Worm (Caenorhabditis elegans) whole organism, young adult: Measurements from ENCODE around the gene R05G6.4.

ENCODE experiments used
- B0336.3 ChIP-seq: fragments of 200-800 bp; sonication (Bioruptor generic); IDR thresholded peaks from 2 replicates; pipeline ENCODE4 v1.3.6; 2022; ENCODE audit warnings: missing genetic modification characterization, missing compliant biosample characterization
- C06A6.2 ChIP-seq: fragments of 200-800 bp; sonication (Bioruptor generic); conservative IDR thresholded peaks from 2 replicates; pipeline ENCODE4 v1.3.6; 2022; ENCODE audit warnings: missing genetic modification characterization, missing compliant biosample characterization
- C17E4.6 ChIP-seq: fragments of 200-800 bp; sonication (Bioruptor generic); IDR thresholded peaks from 2 replicates; pipeline ENCODE4 v1.3.6; 2022; ENCODE audit warnings: missing genetic modification reagents, missing genetic modification characterization, missing compliant biosample characterization
- F10E7.11 ChIP-seq: sonication (generic microtip); optimal IDR thresholded peaks from 2 replicates; lab custom pipeline; 2017; ENCODE audit warnings: mild to moderate bottlenecking, missing genetic modification characterization, moderate library complexity, missing compliant biosample characterization
- F22D6.2 ChIP-seq: sonication (generic microtip); optimal IDR thresholded peaks from 2 replicates; lab custom pipeline; 2016; ENCODE audit warnings: mild to moderate bottlenecking, missing genetic modification characterization, missing compliant biosample characterization
- F57A8.1 ChIP-seq: fragments of 200-800 bp; sonication (Bioruptor generic); optimal IDR thresholded peaks from 2 replicates; lab custom pipeline; 2018; ENCODE audit warnings: mild to moderate bottlenecking, missing genetic modification characterization, moderate library complexity, missing compliant biosample characterization
- F57C9.4 ChIP-seq: sonication (generic microtip); optimal IDR thresholded peaks from 2 replicates; lab custom pipeline; 2017; ENCODE audit warnings: mild to moderate bottlenecking, missing genetic modification characterization, missing compliant biosample characterization
- K12H6.12 ChIP-seq: fragments of 200-800 bp; sonication (Bioruptor generic); optimal IDR thresholded peaks from 2 replicates; lab custom pipeline; 2018; ENCODE audit warnings: mild to moderate bottlenecking, missing genetic modification characterization, missing compliant biosample characterization
- T07F8.4 ChIP-seq: sonication (generic microtip); optimal IDR thresholded peaks from 2 replicates; lab custom pipeline; 2016; ENCODE audit warnings: mild to moderate bottlenecking, missing genetic modification characterization, moderate library complexity, missing compliant biosample characterization
- Y67H2A.10 ChIP-seq: fragments of 200-800 bp; sonication (Bioruptor generic); conservative IDR thresholded peaks from 2 replicates; pipeline ENCODE4 v1.3.6; 2022; ENCODE audit warnings: missing genetic modification reagents, missing genetic modification characterization, missing compliant biosample characterization
- ama-1 ChIP-seq, 3 experiments: fragments of 150-350 bp in 1 of 3; sonication (generic microtip) in 2 of 3; optimal IDR thresholded peaks; 2 replicates each; lab custom pipeline; 2014 to 2018; ENCODE audit warnings: missing biosample characterization in 2 of 3, missing genetic modification characterization in 2 of 3, missing genetic modification reagents in 2 of 3
- athp-1 ChIP-seq: sonication (generic microtip); optimal IDR thresholded peaks from 2 replicates; lab custom pipeline; 2017; ENCODE audit warnings: mild to moderate bottlenecking, missing genetic modification characterization, missing compliant biosample characterization
- attf-6 ChIP-seq: fragments of 200-800 bp; sonication (Bioruptor generic); IDR thresholded peaks from 2 replicates; pipeline ENCODE4 v1.3.6; 2022; ENCODE audit warnings: missing genetic modification reagents, missing genetic modification characterization, missing compliant biosample characterization
- ceh-100 ChIP-seq: fragments of 200-800 bp; sonication (Bioruptor generic); IDR thresholded peaks from 2 replicates; pipeline ENCODE4 v1.3.6; 2022; ENCODE audit warnings: missing genetic modification reagents, missing genetic modification characterization, missing compliant biosample characterization
- dpff-1 ChIP-seq: sonication (generic microtip); optimal IDR thresholded peaks from 2 replicates; lab custom pipeline; 2017; ENCODE audit warnings: mild to moderate bottlenecking, missing genetic modification characterization, missing compliant biosample characterization
- dpl-1 ChIP-seq: fragments of 150-350 bp; optimal IDR thresholded peaks from 2 replicates; lab custom pipeline; 2014; ENCODE audit warnings: missing biosample characterization, missing genetic modification reagents, missing genetic modification characterization
- efl-1 ChIP-seq: fragments of 150-350 bp; optimal IDR thresholded peaks from 2 replicates; lab custom pipeline; 2014; ENCODE audit warnings: missing biosample characterization, missing genetic modification reagents, missing genetic modification characterization
- egl-18 ChIP-seq: fragments of 200-800 bp; sonication (Bioruptor generic); IDR thresholded peaks from 2 replicates; pipeline ENCODE4 v1.3.6; 2022; ENCODE audit warnings: missing genetic modification reagents, missing genetic modification characterization, missing compliant biosample characterization
- egl-44 ChIP-seq: fragments of 200-800 bp; sonication (Bioruptor generic); IDR thresholded peaks from 2 replicates; pipeline ENCODE4 v1.3.6; 2022; ENCODE audit warnings: missing genetic modification reagents, missing genetic modification characterization, missing compliant biosample characterization
- ekl-4 ChIP-seq: fragments of 200-800 bp; sonication (Bioruptor generic); IDR thresholded peaks from 2 replicates; pipeline ENCODE4 v1.3.6; 2022; ENCODE audit warnings: missing genetic modification reagents, missing genetic modification characterization, missing compliant biosample characterization
- him-1 ChIP-seq: sonication (generic microtip); optimal IDR thresholded peaks from 2 replicates; lab custom pipeline; 2016; ENCODE audit warnings: missing genotype, missing genetic modification reagents, missing genetic modification characterization, missing compliant biosample characterization
- hlh-12 ChIP-seq: sonication (generic microtip); optimal IDR thresholded peaks from 2 replicates; lab custom pipeline; 2016; ENCODE audit warnings: missing genetic modification characterization, missing compliant biosample characterization
- hmg-1.2 ChIP-seq: fragments of 200-800 bp; sonication (Bioruptor generic); IDR thresholded peaks from 2 replicates; pipeline ENCODE4 v1.3.6; 2022; ENCODE audit warnings: missing genetic modification reagents, missing genetic modification characterization, missing compliant biosample characterization
- lag-1 ChIP-seq: fragments of 200-800 bp; sonication (Bioruptor generic); IDR thresholded peaks from 2 replicates; pipeline ENCODE4 v1.3.6; 2022; ENCODE audit warnings: missing genetic modification reagents, missing genetic modification characterization, missing compliant biosample characterization
- let-607 ChIP-seq, 2 experiments: fragments of 200-800 bp in 1 of 2; sonication (Bioruptor generic) in 1 of 2; sonication (generic microtip) in 1 of 2; optimal IDR thresholded peaks; 2 replicates each; lab custom pipeline; 2016 to 2018; ENCODE audit warnings: mild to moderate bottlenecking in 2 of 2, missing compliant biosample characterization in 2 of 2, missing genetic modification characterization in 2 of 2, moderate library complexity in 2 of 2, missing genotype in 1 of 2
- madf-10 ChIP-seq: sonication (generic microtip); optimal IDR thresholded peaks from 2 replicates; lab custom pipeline; 2016; ENCODE audit warnings: mild to moderate bottlenecking, missing genetic modification characterization, missing compliant biosample characterization
- madf-3 ChIP-seq: fragments of 200-800 bp; sonication (Bioruptor generic); IDR thresholded peaks from 2 replicates; pipeline ENCODE4 v1.3.6; 2022; ENCODE audit warnings: missing genetic modification reagents, missing genetic modification characterization, missing compliant biosample characterization
- mel-28 ChIP-seq: sonication (generic microtip); optimal IDR thresholded peaks from 2 replicates; lab custom pipeline; 2016; ENCODE audit warnings: borderline replicate concordance, mild to moderate bottlenecking, missing genetic modification characterization, missing compliant biosample characterization
- mes-4 ChIP-seq: sonication (generic microtip); optimal IDR thresholded peaks from 2 replicates; lab custom pipeline; 2016; ENCODE audit warnings: missing genotype, missing genetic modification characterization, missing compliant biosample characterization
- nhr-120 ChIP-seq: fragments of 200-800 bp; sonication (Bioruptor generic); IDR thresholded peaks from 2 replicates; pipeline ENCODE4 v1.3.6; 2022; ENCODE audit warnings: missing genetic modification characterization, missing compliant biosample characterization
- nhr-27 ChIP-seq: fragments of 200-800 bp; sonication (Bioruptor generic); optimal IDR thresholded peaks from 2 replicates; lab custom pipeline; 2018; ENCODE audit warnings: mild to moderate bottlenecking, missing genetic modification characterization, moderate library complexity, missing compliant biosample characterization
- nhr-80 ChIP-seq: sonication (generic microtip); optimal IDR thresholded peaks from 2 replicates; lab custom pipeline; 2016; ENCODE audit warnings: missing genetic modification characterization, missing compliant biosample characterization
- pbrm-1 ChIP-seq: fragments of 200-800 bp; sonication (Bioruptor generic); IDR thresholded peaks from 2 replicates; pipeline ENCODE4 v1.3.6; 2022; ENCODE audit warnings: missing genetic modification reagents, missing genetic modification characterization, missing compliant biosample characterization
- rpc-1 ChIP-seq, 2 experiments: fragments of 150-350 bp in 1 of 2; sonication (generic microtip) in 1 of 2; optimal IDR thresholded peaks; 2 replicates each; lab custom pipeline; 2014 to 2018; ENCODE audit warnings: missing biosample characterization in 1 of 2, missing genetic modification characterization in 1 of 2, missing genetic modification reagents in 1 of 2, missing genotype in 1 of 2
- snpc-1.1 ChIP-seq: sonication (generic microtip); optimal IDR thresholded peaks from 2 replicates; lab custom pipeline; 2017; ENCODE audit warnings: missing genetic modification characterization, mild to moderate bottlenecking, missing compliant biosample characterization, antibody characterized with exemption, moderate library complexity, missing genotype, missing genetic modification reagents; ENCODE audit not compliant: insufficient read depth
- snpc-1.3 ChIP-seq: sonication (generic microtip); optimal IDR thresholded peaks from 2 replicates; lab custom pipeline; 2017; ENCODE audit warnings: missing genetic modification characterization, mild to moderate bottlenecking, missing compliant biosample characterization, antibody characterized with exemption, moderate library complexity, missing genotype, missing genetic modification reagents; ENCODE audit not compliant: insufficient read depth
- snpc-4 ChIP-seq, 5 experiments: fragments of 150-350 bp in 1 of 5; sonication (generic microtip) in 4 of 5; optimal IDR thresholded peaks; 2 replicates each; lab custom pipeline; 2014 to 2018; ENCODE audit warnings: missing genetic modification characterization in 5 of 5, missing biosample characterization in 3 of 5, antibody characterized with exemption in 2 of 5, mild to moderate bottlenecking in 2 of 5, missing compliant biosample characterization in 2 of 5, missing genotype in 2 of 5, moderate library complexity in 2 of 5, missing genetic modification reagents in 1 of 5
- sptf-2 ChIP-seq: fragments of 200-800 bp; sonication (Bioruptor generic); optimal IDR thresholded peaks from 2 replicates; lab custom pipeline; 2018; ENCODE audit warnings: mild to moderate bottlenecking, missing genetic modification characterization, missing compliant biosample characterization
- tbp1 ChIP-seq: fragments of 200-800 bp; sonication (Bioruptor generic); optimal IDR thresholded peaks from 2 replicates; lab custom pipeline; 2018; ENCODE audit warnings: mild to moderate bottlenecking, missing genetic modification characterization, missing compliant biosample characterization
- unc-130 ChIP-seq: sonication (generic microtip); optimal IDR thresholded peaks from 2 replicates; lab custom pipeline; 2016; ENCODE audit warnings: missing genetic modification reagents, missing genetic modification characterization, missing compliant biosample characterization
- zfh-2 ChIP-seq: fragments of 200-800 bp; sonication (Bioruptor generic); conservative IDR thresholded peaks from 2 replicates; pipeline ENCODE4 v1.3.6; 2022; ENCODE audit warnings: missing genetic modification reagents, missing genetic modification characterization, missing compliant biosample characterization
- ztf-28 ChIP-seq: fragments of 200-800 bp; sonication (Bioruptor generic); IDR thresholded peaks from 2 replicates; pipeline ENCODE4 v1.3.6; 2022; ENCODE audit warnings: missing genetic modification reagents, missing genetic modification characterization, missing compliant biosample characterization
- ztf-6 ChIP-seq: fragments of 200-800 bp; sonication (Bioruptor generic); IDR thresholded peaks from 2 replicates; pipeline ENCODE4 v1.3.6; 2022; ENCODE audit warnings: missing genetic modification reagents, missing genetic modification characterization, missing compliant biosample characterization

The R05G6.4 gene

DNA sequence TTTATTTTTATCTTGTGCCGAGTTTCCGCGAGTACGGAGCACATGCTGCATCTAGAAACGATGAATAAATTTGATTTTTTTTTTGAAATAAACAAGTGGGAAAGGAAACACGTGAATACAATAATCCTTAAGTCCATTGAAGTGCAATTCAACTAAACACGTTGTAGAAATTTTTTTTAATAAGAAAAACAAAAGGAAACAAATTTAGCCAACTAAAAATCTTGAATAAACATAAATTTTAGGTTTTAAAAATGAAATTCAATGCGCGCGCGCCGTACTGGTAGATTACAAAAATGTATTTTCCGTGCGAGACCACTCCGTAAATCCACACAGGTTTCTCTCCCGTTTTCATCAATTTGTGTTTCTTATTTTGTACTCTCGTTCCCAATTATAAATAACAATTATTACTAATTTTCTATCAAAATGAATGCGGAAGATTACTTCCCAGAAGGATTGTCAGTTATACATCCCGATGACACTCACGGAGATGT lies 39.8 kb upstream of the R05G6.4 start, which contains the start of the genes plk-3 and F55G1.6 (continued):
- TF ChIP-seq mes-4 (tag; lab: Kevin White, UChicago) (no peak), lag-1 (no peak), unc-130 (no peak), attf-6 (GFP tag; lab: Robert Waterston, UW) (no peak), F22D6.2 (no peak), zfh-2 (no peak), nhr-80 (tag; lab: Kevin White, UChicago) (no peak), C06A6.2 (GFP tag; lab: Robert Waterston, UW) (no peak), T07F8.4 (tag; lab: Kevin White, UChicago) (no peak), dpff-1 (no peak), ztf-6 (GFP tag; lab: Robert Waterston, UW) (no peak), let-607 (tag; optimal IDR thresholded peaks at IDR 0.05; lab: Kevin White, UChicago) (no peak), hlh-12 (tag; lab: Kevin White, UChicago) (no peak), madf-10 (no peak), C17E4.6 (no peak), K12H6.12 (tag; lab: Kevin White, UChicago) (no peak), snpc-1.3 (peak; percentile 20), F57A8.1 (no peak), him-1 (tag; lab: Kevin White, UChicago) (peak; percentile 11), tbp1 (GFP tag; lab: Kevin White, UChicago) (peak; percentile 10), egl-44 (no peak), ceh-100 (no peak), nhr-120 (GFP tag; lab: Robert Waterston, UW) (no peak), rpc-1 (optimal IDR thresholded peaks at IDR 0.05; lab: Kevin White, UChicago) (no peak), rpc-1 (tag; optimal IDR thresholded peaks at IDR 0.05; lab: Kevin White, UChicago) (no peak), nhr-27 (tag; lab: Kevin White, UChicago) (no peak), ztf-28 (GFP tag; lab: Robert Waterston, UW) (no peak)

ce11 chrIV:7474826-7475225 lies 38.2 kb upstream of the R05G6.4 start, which contains the start of gene slc-25A18.2:
TSS of gene slc-25A18.2 (plus strand) at chrIV:7475041.
- TF ChIP-seq athp-1 (tag; lab: Kevin White, UChicago): no peak
- TF ChIP-seq sptf-2 (GFP tag; lab: Kevin White, UChicago): no peak
- TF ChIP-seq dpff-1: no peak
- TF ChIP-seq snpc-4 (GFP tag; optimal IDR thresholded peaks at IDR 0.05; lab: Kevin White, UChicago): no peak
- no peak for TF ChIP-seq snpc-4 (tag; optimal IDR thresholded peaks at IDR 0.05; lab: Kevin White, UChicago)
- TF ChIP-seq mel-28 (tag; lab: Kevin White, UChicago): no peak
- TF ChIP-seq, all 124 proteins: peak for 0

DNA sequence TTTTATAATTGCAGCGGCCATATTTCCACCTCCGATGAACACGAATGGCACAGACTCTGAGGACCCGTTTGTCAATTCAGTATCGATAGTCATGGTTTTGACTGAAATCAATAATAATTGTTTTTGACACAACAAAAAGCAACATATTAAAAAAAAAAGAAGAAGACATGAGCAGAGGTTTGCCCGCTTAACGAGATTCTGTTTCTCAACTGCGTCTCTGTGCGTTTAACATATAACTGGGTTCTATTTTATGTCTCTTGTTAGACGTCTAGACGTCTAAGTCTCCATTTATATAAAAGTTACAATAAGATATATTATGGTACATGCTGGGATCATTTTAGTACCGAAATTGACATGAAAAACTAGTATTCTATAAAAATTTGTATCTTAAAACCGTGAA lies 35.8 kb upstream of the R05G6.4 start, which contains the start of gene pycr-4:
Gene pycr-4, minus strand, starts transcription at position 101 of the 400 bp plus-strand sequence.
- peak; percentile 36; the same call in 1 of the 2 replicates for TF ChIP-seq hmg-1.2 (GFP tag; lab: Robert Waterston, UW)
- no peak for TF ChIP-seq T07F8.4 (tag; lab: Kevin White, UChicago)

DNA sequence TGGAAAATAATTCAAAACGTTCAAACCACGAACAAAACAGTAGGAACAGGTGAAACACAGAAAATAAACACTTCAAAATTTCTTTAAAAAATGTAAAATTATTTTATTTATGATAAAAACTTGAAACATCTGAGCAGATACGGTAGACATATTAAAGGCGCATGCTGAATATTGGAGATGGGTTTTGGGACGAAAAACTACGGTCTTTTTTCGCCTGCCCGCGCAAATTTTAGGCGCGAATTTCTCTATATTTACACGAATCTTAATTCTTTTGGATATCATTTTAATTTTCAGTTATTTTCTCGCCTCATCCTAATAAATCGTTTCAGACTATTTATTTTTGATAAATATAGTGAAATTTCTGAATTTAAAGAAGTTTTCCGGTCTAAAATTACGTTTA lies 35.3 kb upstream of the R05G6.4 start:
- TF ChIP-seq nhr-27 (tag; lab: Kevin White, UChicago) (no peak), madf-10 (no peak), B0336.3 (GFP tag; lab: Robert Waterston, UW) (0 out of 2 replicates have a peak, but pooled peaks have one; percentile 17), F57C9.4 (tag; lab: Kevin White, UChicago) (no peak), dpl-1 (GFP tag; lab: Kevin White, UChicago) (peak; percentile 98), F10E7.11 (tag; lab: Kevin White, UChicago) (no peak), ztf-28 (GFP tag; lab: Robert Waterston, UW) (peak; percentile 67; the same call in 1 of the 2 replicates), ekl-4 (GFP tag; lab: Robert Waterston, UW) (peak; percentile 72), efl-1 (GFP tag; lab: Kevin White, UChicago) (peak; percentile 99), ama-1 (optimal IDR thresholded peaks at IDR 0.05; lab: Kevin White, UChicago) (no peak), ama-1 (GFP tag; optimal IDR thresholded peaks at IDR 0.05; lab: Kevin White, UChicago) (no peak), snpc-1.1 (tag; lab: Kevin White, UChicago) (peak; percentile 72), pbrm-1 (GFP tag; lab: Robert Waterston, UW) (peak; percentile 90), madf-3 (GFP tag; lab: Robert Waterston, UW) (peak; percentile 89), egl-18 (no peak), Y67H2A.10 (GFP tag; lab: Robert Waterston, UW) (peak; percentile 56; the same call in 1 of the 2 replicates)
